Worm (Caenorhabditis elegans) whole organism, late embryonic: ENCODE data around the gene C06G4.4.

Experiments
- F13H6.1 ChIP-seq: sonication (generic microtip); optimal IDR thresholded peaks from 2 replicates; lab custom pipeline; 2016; ENCODE audit warnings: missing genetic modification characterization, missing compliant biosample characterization
- K02D7.2 ChIP-seq: sonication (generic microtip); optimal IDR thresholded peaks from 2 replicates; lab custom pipeline; 2017; ENCODE audit warnings: mild to moderate bottlenecking, missing genetic modification characterization, missing compliant biosample characterization
- K09A11.1 ChIP-seq: sonication (generic microtip); optimal IDR thresholded peaks from 2 replicates; lab custom pipeline; 2017; ENCODE audit warnings: antibody characterized with exemption, mild to moderate bottlenecking, missing genetic modification characterization, missing compliant biosample characterization; ENCODE audit not compliant: insufficient read depth
- T23F11.4 ChIP-seq: fragments of 200-800 bp; sonication (Bioruptor generic); optimal IDR thresholded peaks from 2 replicates; lab custom pipeline; 2018; ENCODE audit warnings: mild to moderate bottlenecking, missing genetic modification characterization, missing compliant biosample characterization
- Y22D7AL.16 ChIP-seq: sonication (generic microtip); optimal IDR thresholded peaks from 2 replicates; lab custom pipeline; 2016; ENCODE audit warnings: missing genetic modification characterization, missing compliant biosample characterization
- ahr-1 ChIP-seq: sonication (generic microtip); optimal IDR thresholded peaks from 2 replicates; lab custom pipeline; 2016; ENCODE audit warnings: missing genetic modification characterization, missing compliant biosample characterization
- ama-1 ChIP-seq: fragments of 150-350 bp; optimal IDR thresholded peaks from 2 replicates; lab custom pipeline; 2014
- ceh-14 ChIP-seq: sonication (generic microtip); optimal IDR thresholded peaks from 2 replicates; lab custom pipeline; 2016; ENCODE audit warnings: missing genotype, missing genetic modification characterization, missing compliant biosample characterization
- ceh-18 ChIP-seq: sonication (generic microtip); optimal IDR thresholded peaks from 2 replicates; lab custom pipeline; 2016; ENCODE audit warnings: missing genetic modification characterization, missing compliant biosample characterization
- ceh-19 ChIP-seq: fragments of 200-800 bp; sonication (Bioruptor generic); optimal IDR thresholded peaks from 2 replicates; lab custom pipeline; 2018; ENCODE audit warnings: mild to moderate bottlenecking, missing genetic modification characterization, missing compliant biosample characterization
- ceh-2 ChIP-seq: sonication (generic microtip); optimal IDR thresholded peaks from 2 replicates; lab custom pipeline; 2016; ENCODE audit warnings: missing genotype, missing genetic modification characterization, missing compliant biosample characterization
- ceh-22 ChIP-seq: sonication (generic microtip); optimal IDR thresholded peaks from 2 replicates; lab custom pipeline; 2017; ENCODE audit warnings: missing biosample characterization, missing genetic modification characterization
- ceh-30 ChIP-seq: fragments of 150-350 bp; optimal IDR thresholded peaks from 2 replicates; lab custom pipeline; 2014; ENCODE audit warnings: missing biosample characterization, missing genetic modification characterization
- ceh-34 ChIP-seq: sonication (generic microtip); optimal IDR thresholded peaks from 2 replicates; lab custom pipeline; 2016; ENCODE audit warnings: mild to moderate bottlenecking, missing genetic modification characterization, missing compliant biosample characterization
- ceh-6 ChIP-seq: fragments of 200-800 bp; sonication (Bioruptor generic); optimal IDR thresholded peaks from 2 replicates; lab custom pipeline; 2018; ENCODE audit warnings: mild to moderate bottlenecking, missing genetic modification characterization, missing compliant biosample characterization
- ceh-9 ChIP-seq: sonication (generic microtip); optimal IDR thresholded peaks from 2 replicates; lab custom pipeline; 2016; ENCODE audit warnings: mild to moderate bottlenecking, missing genetic modification characterization, inconsistent platforms, missing compliant biosample characterization
- che-1 ChIP-seq: sonication (generic microtip); optimal IDR thresholded peaks from 2 replicates; lab custom pipeline; 2016; ENCODE audit warnings: mild to moderate bottlenecking, missing genetic modification characterization, missing compliant biosample characterization
- dmd-4 ChIP-seq: sonication (generic microtip); optimal IDR thresholded peaks from 2 replicates; lab custom pipeline; 2016; ENCODE audit warnings: borderline replicate concordance, missing genetic modification characterization, missing compliant biosample characterization
- ets-4 ChIP-seq: sonication (generic microtip); optimal IDR thresholded peaks from 2 replicates; lab custom pipeline; 2016; ENCODE audit warnings: missing genetic modification characterization, missing compliant biosample characterization
- fkh-6 ChIP-seq: sonication (generic microtip); optimal IDR thresholded peaks from 2 replicates; lab custom pipeline; 2016; ENCODE audit warnings: missing genetic modification characterization, missing compliant biosample characterization
- gmeb-2 ChIP-seq: sonication (generic microtip); optimal IDR thresholded peaks from 2 replicates; lab custom pipeline; 2016; ENCODE audit warnings: missing genetic modification characterization, inconsistent platforms, missing compliant biosample characterization
- hlh-6 ChIP-seq: sonication (generic microtip); optimal IDR thresholded peaks from 2 replicates; lab custom pipeline; 2016; ENCODE audit warnings: missing genotype, missing genetic modification characterization, missing compliant biosample characterization
- lim-6 ChIP-seq: sonication (generic microtip); optimal IDR thresholded peaks from 2 replicates; lab custom pipeline; 2016; ENCODE audit warnings: missing genetic modification characterization, missing compliant biosample characterization
- lin-11 ChIP-seq: fragments of 200-800 bp; sonication (Bioruptor generic); optimal IDR thresholded peaks from 2 replicates; lab custom pipeline; 2018; ENCODE audit warnings: mild to moderate bottlenecking, missing genetic modification characterization, missing compliant biosample characterization
- madf-2 ChIP-seq: sonication (generic microtip); optimal IDR thresholded peaks from 2 replicates; lab custom pipeline; 2017; ENCODE audit warnings: missing genetic modification characterization, missing compliant biosample characterization
- nfya-1 ChIP-seq: sonication (generic microtip); optimal IDR thresholded peaks from 2 replicates; lab custom pipeline; 2017; ENCODE audit warnings: missing genetic modification characterization, mild to moderate bottlenecking, missing compliant biosample characterization, antibody characterized with exemption, moderate library complexity
- nhr-11 ChIP-seq: fragments of 150-350 bp; optimal IDR thresholded peaks from 2 replicates; lab custom pipeline; 2014; ENCODE audit warnings: missing biosample characterization, missing genetic modification characterization
- npax-4 ChIP-seq: sonication (generic microtip); optimal IDR thresholded peaks from 2 replicates; lab custom pipeline; 2016; ENCODE audit warnings: missing genetic modification characterization, missing compliant biosample characterization
- odd-2 ChIP-seq: sonication (generic microtip); optimal IDR thresholded peaks from 2 replicates; lab custom pipeline; 2017; ENCODE audit warnings: antibody characterized with exemption, mild to moderate bottlenecking, missing genetic modification characterization, missing compliant biosample characterization
- pag-3 ChIP-seq: sonication (generic microtip); optimal IDR thresholded peaks from 2 replicates; lab custom pipeline; 2016; ENCODE audit warnings: missing compliant biosample characterization, missing genetic modification characterization, borderline replicate concordance
- pat-9 ChIP-seq: fragments of 200-800 bp; sonication (Bioruptor generic); optimal IDR thresholded peaks from 2 replicates; lab custom pipeline; 2018; ENCODE audit warnings: mild to moderate bottlenecking, missing genetic modification characterization, moderate library complexity, missing compliant biosample characterization
- pax-1 ChIP-seq: fragments of 150-350 bp; optimal IDR thresholded peaks from 2 replicates; lab custom pipeline; 2014; ENCODE audit warnings: missing biosample characterization, missing genetic modification characterization
- pha-2 ChIP-seq: sonication (generic microtip); optimal IDR thresholded peaks from 2 replicates; lab custom pipeline; 2017; ENCODE audit warnings: mild to moderate bottlenecking, missing genetic modification characterization, missing compliant biosample characterization
- pha-4 ChIP-seq: fragments of 150-350 bp; optimal IDR thresholded peaks from 2 replicates; lab custom pipeline; 2018; ENCODE audit warnings: missing biosample characterization, missing genetic modification reagents, missing genetic modification characterization
- ref-2 ChIP-seq: sonication (generic microtip); optimal IDR thresholded peaks from 2 replicates; lab custom pipeline; 2016; ENCODE audit warnings: missing genetic modification characterization, missing compliant biosample characterization
- rnt-1 ChIP-seq: sonication (generic microtip); optimal IDR thresholded peaks from 2 replicates; lab custom pipeline; 2016; ENCODE audit warnings: missing genetic modification characterization, missing compliant biosample characterization
- sdc-2 ChIP-seq: sonication (generic microtip); optimal IDR thresholded peaks from 2 replicates; lab custom pipeline; 2016; ENCODE audit warnings: missing genotype, missing genetic modification characterization, missing compliant biosample characterization
- sox-2 ChIP-seq: fragments of 200-800 bp; sonication (Bioruptor generic); IDR thresholded peaks from 2 replicates; pipeline ENCODE4 v1.3.6; 2022; ENCODE audit warnings: missing genetic modification reagents, missing genetic modification characterization, missing compliant biosample characterization
- sox-4 ChIP-seq: sonication (generic microtip); optimal IDR thresholded peaks from 2 replicates; lab custom pipeline; 2017; ENCODE audit warnings: mild to moderate bottlenecking, missing genetic modification characterization, inconsistent platforms, missing compliant biosample characterization
- syd-9 ChIP-seq: sonication (generic microtip); optimal IDR thresholded peaks from 2 replicates; lab custom pipeline; 2016; ENCODE audit warnings: mild to moderate bottlenecking, missing genetic modification characterization, moderate library complexity, missing compliant biosample characterization
- tbx-2 ChIP-seq: sonication (generic microtip); optimal IDR thresholded peaks from 2 replicates; lab custom pipeline; 2016; ENCODE audit warnings: missing genetic modification characterization, missing compliant biosample characterization
- tbx-7 ChIP-seq: sonication (generic microtip); optimal IDR thresholded peaks from 2 replicates; lab custom pipeline; 2016; ENCODE audit warnings: missing genotype, missing genetic modification characterization, missing compliant biosample characterization
- ttx-3 ChIP-seq: sonication (generic microtip); optimal IDR thresholded peaks from 2 replicates; lab custom pipeline; 2016; ENCODE audit warnings: missing genetic modification reagents, missing genetic modification characterization, missing compliant biosample characterization
- unc-3 ChIP-seq, 2 experiments: fragments of 200-800 bp in 1 of 2; sonication (Bioruptor generic) in 1 of 2; sonication (generic microtip) in 1 of 2; conservative IDR thresholded peaks in 1 of 2; optimal IDR thresholded peaks in 1 of 2; 2 replicates each; pipeline versions ENCODE4 v1.3.6 to Lab custom; 2016 to 2022; ENCODE audit warnings: missing compliant biosample characterization in 2 of 2, missing genetic modification characterization in 2 of 2, missing genetic modification reagents in 1 of 2
- unc-55 ChIP-seq: sonication (generic microtip); optimal IDR thresholded peaks from 2 replicates; lab custom pipeline; 2017; ENCODE audit warnings: missing biosample characterization, missing genetic modification reagents, missing genetic modification characterization
- unc-86 ChIP-seq: sonication (generic microtip); optimal IDR thresholded peaks from 2 replicates; lab custom pipeline; 2016; ENCODE audit warnings: missing genetic modification characterization, missing compliant biosample characterization
- zip-5 ChIP-seq: sonication (generic microtip); optimal IDR thresholded peaks from 2 replicates; lab custom pipeline; 2016; ENCODE audit warnings: missing genetic modification characterization, missing compliant biosample characterization
- ztf-16 ChIP-seq: sonication (generic microtip); optimal IDR thresholded peaks from 2 replicates; lab custom pipeline; 2017; ENCODE audit warnings: missing genetic modification characterization, missing compliant biosample characterization

Gene C06G4.4

DNA sequence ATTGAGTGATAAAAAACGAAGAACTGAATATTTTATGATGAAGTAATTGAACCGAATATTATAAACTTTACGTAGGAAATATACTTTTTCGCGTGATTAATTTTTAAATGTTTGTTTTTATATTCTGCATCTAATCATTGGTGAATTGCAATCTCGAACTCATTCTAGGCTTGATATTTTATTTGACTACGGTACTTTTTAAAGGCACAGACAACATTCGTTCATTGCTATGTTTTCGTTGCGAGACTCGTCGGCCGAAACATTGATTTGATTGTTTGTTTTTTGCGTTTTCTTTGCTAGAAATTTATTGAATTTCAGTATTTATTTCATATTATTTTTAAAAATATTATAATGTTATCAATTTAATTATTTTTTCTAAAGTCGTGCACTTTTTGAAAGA lies at the start of gene C06G4.4:
Gene C06G4.4 (minus strand): TSS at position 36 of the 400 bp plus-strand sequence.
- no peak for TF ChIP-seq ttx-3 (tag; lab: Kevin White, UChicago)
- TF ChIP-seq syd-9 (tag; lab: Kevin White, UChicago), result no peak
- no peak for TF ChIP-seq dmd-4
- TF ChIP-seq ceh-19, result no peak
- no peak for TF ChIP-seq ceh-14
- TF ChIP-seq rnt-1 (tag; lab: Kevin White, UChicago), result no peak
- no peak for TF ChIP-seq ceh-9 (tag; lab: Kevin White, UChicago)
- no peak for TF ChIP-seq ceh-2 (tag; lab: Kevin White, UChicago)
- TF ChIP-seq ahr-1 (tag; lab: Kevin White, UChicago), result no peak
- no peak for TF ChIP-seq tbx-7 (tag; lab: Kevin White, UChicago)
- TF ChIP-seq ceh-22 (tag; lab: Kevin White, UChicago), result no peak
- TF ChIP-seq fkh-6, result no peak
- TF ChIP-seq ets-4, result no peak
- TF ChIP-seq ceh-34, result no peak
- TF ChIP-seq npax-4 (tag; lab: Kevin White, UChicago), result no peak
- TF ChIP-seq ama-1, result no peak
- TF ChIP-seq, all 69 proteins: peak for 0

DNA sequence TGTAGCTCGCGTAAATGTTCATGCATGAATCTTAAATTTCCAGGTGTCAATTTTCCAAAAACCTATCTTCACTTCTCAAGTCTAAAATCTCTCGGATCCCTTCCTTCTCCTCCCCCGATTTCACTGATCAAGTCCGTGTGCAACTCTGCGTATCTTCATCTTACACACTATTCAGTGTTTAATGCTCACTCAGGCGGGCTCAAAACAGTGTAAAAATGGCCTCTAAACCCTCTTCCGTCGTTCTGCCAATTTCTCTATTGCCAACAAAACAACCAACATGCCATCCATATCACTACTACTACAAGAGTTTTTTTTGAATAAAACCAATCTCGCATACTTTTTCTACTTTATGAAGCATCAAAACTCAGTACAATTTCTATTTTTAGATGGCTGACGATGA lies 44.5 kb upstream of the C06G4.4 start, which contains the start of gene F44B9.2:
Gene F44B9.2 (plus strand): TSS at position 387 of the 400 bp plus-strand sequence.
- peak; percentile 5 for TF ChIP-seq pat-9 (tag; lab: Kevin White, UChicago)
- TF ChIP-seq ama-1, result no peak
- TF ChIP-seq pax-1, result no peak
- TF ChIP-seq odd-2 (tag; lab: Kevin White, UChicago), result no peak

ce11 chrIII:8020823-8021332 lies 43.3 kb upstream of the C06G4.4 start, which contains the start of gene lin-36:
lin-36 (minus strand) TSS chrIII:8020873.
- no peak for TF ChIP-seq unc-86 (tag; lab: Kevin White, UChicago)
- TF ChIP-seq lim-6 (tag; lab: Kevin White, UChicago), result no peak
- no peak for TF ChIP-seq syd-9 (tag; lab: Kevin White, UChicago)
- TF ChIP-seq sox-2, result no peak
- TF ChIP-seq pha-2, result no peak
- no peak for TF ChIP-seq K02D7.2 (tag; lab: Kevin White, UChicago)
- no peak for TF ChIP-seq F13H6.1
- TF ChIP-seq rnt-1 (tag; lab: Kevin White, UChicago), result no peak
- TF ChIP-seq unc-3 (GFP tag; conservative IDR thresholded peaks at IDR 0.05; lab: Robert Waterston, UW), result no peak
- TF ChIP-seq unc-3 (tag; optimal IDR thresholded peaks at IDR 0.05; lab: Kevin White, UChicago), result peak; percentile 25
- no peak for TF ChIP-seq zip-5
- peak; percentile 73 for TF ChIP-seq nfya-1 (tag; lab: Kevin White, UChicago)
- no peak for TF ChIP-seq ztf-16 (tag; lab: Kevin White, UChicago)
- TF ChIP-seq lin-11, result no peak
- no peak for TF ChIP-seq ets-4
- TF ChIP-seq pat-9 (tag; lab: Kevin White, UChicago), result no peak
- no peak for TF ChIP-seq sdc-2 (tag; lab: Kevin White, UChicago)
- TF ChIP-seq ttx-3 (tag; lab: Kevin White, UChicago), result no peak
- TF ChIP-seq ama-1, result no peak
- no peak for TF ChIP-seq pag-3 (tag; lab: Kevin White, UChicago)
- no peak for TF ChIP-seq nhr-11 (tag; lab: Kevin White, UChicago)
- no peak for TF ChIP-seq T23F11.4 (GFP tag; lab: Kevin White, UChicago)
- no peak for TF ChIP-seq che-1 (tag; lab: Kevin White, UChicago)
- peak; percentile 82 for TF ChIP-seq tbx-2 (tag; lab: Kevin White, UChicago)
- peak; percentile 46 for TF ChIP-seq ceh-18 (tag; lab: Kevin White, UChicago)
- TF ChIP-seq pax-1, result peak; percentile 41
- no peak for TF ChIP-seq gmeb-2 (tag; lab: Kevin White, UChicago)
- peak; percentile 44 for TF ChIP-seq ref-2 (tag; lab: Kevin White, UChicago)
- TF ChIP-seq Y22D7AL.16 (tag; lab: Kevin White, UChicago), result no peak
- TF ChIP-seq K09A11.1 (tag; lab: Kevin White, UChicago), result peak; percentile 30
- peak; percentile 41 for TF ChIP-seq ceh-30 (tag; lab: Kevin White, UChicago)
- no peak for TF ChIP-seq pha-4 (tag; lab: Kevin White, UChicago)
- TF ChIP-seq odd-2 (tag; lab: Kevin White, UChicago), result no peak
- no peak for TF ChIP-seq ceh-6 (GFP tag; lab: Kevin White, UChicago)
- no peak for TF ChIP-seq hlh-6 (tag; lab: Kevin White, UChicago)
- no peak for TF ChIP-seq ceh-22 (tag; lab: Kevin White, UChicago)
- TF ChIP-seq unc-55 (GFP tag; lab: Kevin White, UChicago), result peak; percentile 98
- TF ChIP-seq tbx-7 (tag; lab: Kevin White, UChicago), result no peak
- TF ChIP-seq sox-4 (tag; lab: Kevin White, UChicago), result no peak
- TF ChIP-seq madf-2 (tag; lab: Kevin White, UChicago), result no peak
